Fruit fly (Drosophila melanogaster): ENCODE results near the gene toc.

Gene toc

dm6 chr2L:3107988-3108678 lies 36.5 kb downstream of the toc start:
- no peak for TF ChIP-seq usp (GFP tag; optimal IDR thresholded peaks at IDR 0.05)
- no peak for TF ChIP-seq EcR (GFP tag; optimal IDR thresholded peaks at IDR 0.05)
- no peak for TF ChIP-seq CG8478 (optimal IDR thresholded peaks at IDR 0.05)
- no peak for TF ChIP-seq pan (optimal IDR thresholded peaks at IDR 0.05)
- TF ChIP-seq Dll (optimal IDR thresholded peaks at IDR 0.05) = no peak
- no peak for TF ChIP-seq psq (optimal IDR thresholded peaks at IDR 0.05)

dm6 chr2L:3105895-3106294 lies 38.7 kb downstream of the toc start:
- TF ChIP-seq Dll (optimal IDR thresholded peaks at IDR 0.05) (no peak), pan (optimal IDR thresholded peaks at IDR 0.05) (no peak), psq (optimal IDR thresholded peaks at IDR 0.05) (no peak), CG8478 (optimal IDR thresholded peaks at IDR 0.05) (no peak), usp (GFP tag; optimal IDR thresholded peaks at IDR 0.05) (no peak), EcR (GFP tag; optimal IDR thresholded peaks at IDR 0.05) (no peak)

DNA sequence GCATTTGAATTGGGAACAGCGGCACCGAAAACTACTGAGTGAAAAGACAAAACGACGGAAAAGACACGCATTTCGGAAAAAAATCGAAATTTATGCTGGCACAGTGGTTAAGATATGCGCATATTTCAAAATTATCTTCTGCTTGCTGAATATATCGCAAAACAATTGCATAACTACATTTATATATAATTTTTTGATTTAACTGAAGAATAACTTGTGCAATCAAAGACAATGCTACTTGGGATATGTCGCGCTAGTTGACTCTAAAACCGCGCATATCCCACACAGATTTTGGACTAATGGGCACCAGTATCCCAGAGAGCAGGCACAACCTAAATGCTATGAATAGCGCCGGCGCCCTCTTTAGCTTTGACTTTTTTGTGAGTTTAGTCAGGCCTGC lies 43.8 kb downstream of the toc start:
- TF ChIP-seq Dll (optimal IDR thresholded peaks at IDR 0.05) = no peak
- TF ChIP-seq pan (optimal IDR thresholded peaks at IDR 0.05) = no peak
- no peak for TF ChIP-seq CG8478 (optimal IDR thresholded peaks at IDR 0.05)

dm6 chr2L:3099930-3100329 lies 44.7 kb downstream of the toc start:
- no peak for TF ChIP-seq EcR (GFP tag; optimal IDR thresholded peaks at IDR 0.05)
- no peak for TF ChIP-seq usp (GFP tag; optimal IDR thresholded peaks at IDR 0.05)
- TF ChIP-seq pan (optimal IDR thresholded peaks at IDR 0.05) = no peak
- TF ChIP-seq psq (optimal IDR thresholded peaks at IDR 0.05) = no peak
- TF ChIP-seq CG8478 (optimal IDR thresholded peaks at IDR 0.05) = no peak
- TF ChIP-seq Dll (optimal IDR thresholded peaks at IDR 0.05) = no peak

- TF ChIP-seq Dll (optimal IDR thresholded peaks at IDR 0.05) (no peak), pan (optimal IDR thresholded peaks at IDR 0.05) (no peak), EcR (GFP tag; optimal IDR thresholded peaks at IDR 0.05) (no peak), usp (GFP tag; optimal IDR thresholded peaks at IDR 0.05) (no peak), psq (optimal IDR thresholded peaks at IDR 0.05) (no peak), CG8478 (optimal IDR thresholded peaks at IDR 0.05) (no peak)
These were observed 49.4 kb downstream of the toc start for dm6 chr2L:3094901-3095777.

dm6 chr2L:3092535-3092934 lies 52.1 kb downstream of the toc start:
- TF ChIP-seq usp (GFP tag; optimal IDR thresholded peaks at IDR 0.05) = no peak
- no peak for TF ChIP-seq CG8478 (optimal IDR thresholded peaks at IDR 0.05)
- no peak for TF ChIP-seq Dll (optimal IDR thresholded peaks at IDR 0.05)
- no peak for TF ChIP-seq pan (optimal IDR thresholded peaks at IDR 0.05)
- no peak for TF ChIP-seq psq (optimal IDR thresholded peaks at IDR 0.05)
- no peak for TF ChIP-seq EcR (GFP tag; optimal IDR thresholded peaks at IDR 0.05)

- TF ChIP-seq Dll (optimal IDR thresholded peaks at IDR 0.05) (no peak), usp (GFP tag; optimal IDR thresholded peaks at IDR 0.05) (no peak), CG8478 (optimal IDR thresholded peaks at IDR 0.05) (no peak)
These were observed 54.3 kb downstream of the toc start for dm6 chr2L:3090245-3090644.

DNA sequence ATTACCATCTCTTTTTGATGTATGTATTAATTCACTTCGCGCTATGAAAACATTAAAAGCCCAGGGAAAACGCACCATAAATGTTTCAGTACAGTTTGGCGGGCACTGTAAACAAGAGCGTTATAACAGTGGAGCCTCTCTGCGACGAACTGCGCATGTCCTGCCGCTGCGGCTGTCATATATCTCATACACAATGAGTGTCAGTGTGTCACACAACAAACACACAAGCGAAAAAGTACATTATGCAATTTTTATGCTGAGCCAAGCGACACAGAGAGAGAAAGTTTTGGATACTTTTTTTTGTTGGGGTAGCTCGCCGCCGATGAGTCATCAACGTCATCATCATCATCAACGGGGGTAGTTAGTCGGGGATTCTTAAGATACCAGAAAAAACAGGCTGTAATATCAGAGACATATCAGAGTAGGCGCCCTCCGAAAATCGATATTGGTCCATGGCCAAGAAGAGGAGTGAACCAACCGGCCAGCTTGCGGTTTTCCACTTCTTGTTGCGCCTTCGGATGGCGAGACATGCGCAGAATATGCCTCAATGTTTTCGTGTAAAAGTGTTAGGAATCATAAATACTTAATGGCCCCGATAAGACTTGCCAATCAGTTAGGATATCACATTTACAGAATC lies 56.2 kb downstream of the toc start:
- TF ChIP-seq EcR (GFP tag; optimal IDR thresholded peaks at IDR 0.05) = no peak
- no peak for TF ChIP-seq usp (GFP tag; optimal IDR thresholded peaks at IDR 0.05)
- no peak for TF ChIP-seq Dll (optimal IDR thresholded peaks at IDR 0.05)
- TF ChIP-seq CG8478 (optimal IDR thresholded peaks at IDR 0.05) = no peak
- no peak for TF ChIP-seq psq (optimal IDR thresholded peaks at IDR 0.05)
- no peak for TF ChIP-seq pan (optimal IDR thresholded peaks at IDR 0.05)

dm6 chr2L:3086290-3086876 lies 58.2 kb downstream of the toc start:
- TF ChIP-seq Dll (optimal IDR thresholded peaks at IDR 0.05) = no peak
- TF ChIP-seq pan (optimal IDR thresholded peaks at IDR 0.05) = no peak
- no peak for TF ChIP-seq EcR (GFP tag; optimal IDR thresholded peaks at IDR 0.05)
- TF ChIP-seq psq (optimal IDR thresholded peaks at IDR 0.05) = no peak
- no peak for TF ChIP-seq usp (GFP tag; optimal IDR thresholded peaks at IDR 0.05)

dm6 chr2L:3083510-3083909 lies 61.1 kb downstream of the toc start:
- TF ChIP-seq pan (optimal IDR thresholded peaks at IDR 0.05) (no peak), psq (optimal IDR thresholded peaks at IDR 0.05) (no peak), CG8478 (optimal IDR thresholded peaks at IDR 0.05) (no peak), usp (GFP tag; optimal IDR thresholded peaks at IDR 0.05) (no peak), EcR (GFP tag; optimal IDR thresholded peaks at IDR 0.05) (no peak)

dm6 chr2L:3082895-3083294 lies 61.7 kb downstream of the toc start:
- TF ChIP-seq usp (GFP tag; optimal IDR thresholded peaks at IDR 0.05) = no peak
- no peak for TF ChIP-seq pan (optimal IDR thresholded peaks at IDR 0.05)
- TF ChIP-seq CG8478 (optimal IDR thresholded peaks at IDR 0.05) = no peak
- TF ChIP-seq psq (optimal IDR thresholded peaks at IDR 0.05) = no peak
- no peak for TF ChIP-seq Dll (optimal IDR thresholded peaks at IDR 0.05)
- TF ChIP-seq EcR (GFP tag; optimal IDR thresholded peaks at IDR 0.05) = no peak

DNA sequence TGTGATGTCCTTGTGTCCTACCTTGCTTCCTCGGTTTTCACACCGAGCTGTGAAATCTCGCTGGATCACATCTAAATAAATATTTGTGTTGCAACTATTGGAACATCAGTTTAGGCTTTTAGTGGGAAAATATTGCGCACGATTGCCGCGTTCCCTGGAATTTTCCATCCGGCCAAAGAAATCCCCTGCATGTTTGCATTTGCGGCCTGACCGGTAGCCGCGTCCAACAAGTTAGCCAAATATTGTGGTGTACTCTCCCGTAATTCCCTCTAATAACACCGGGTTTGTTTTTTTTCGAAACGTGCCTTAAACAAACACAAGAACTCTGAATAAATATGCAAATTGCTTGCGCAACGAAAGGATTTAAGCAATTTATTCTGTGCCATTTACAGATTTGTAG lies 65.8 kb downstream of the toc start:
- no peak for TF ChIP-seq psq (optimal IDR thresholded peaks at IDR 0.05)
- no peak for TF ChIP-seq pan (optimal IDR thresholded peaks at IDR 0.05)
- no peak for TF ChIP-seq CG8478 (optimal IDR thresholded peaks at IDR 0.05)
- TF ChIP-seq Dll (optimal IDR thresholded peaks at IDR 0.05) = no peak
- TF ChIP-seq usp (GFP tag; optimal IDR thresholded peaks at IDR 0.05) = no peak
- no peak for TF ChIP-seq EcR (GFP tag; optimal IDR thresholded peaks at IDR 0.05)

All from whole organism.